Fruit fly (Drosophila melanogaster): Measurements from ENCODE around the gene CG6276.

Gene CG6276

DNA sequence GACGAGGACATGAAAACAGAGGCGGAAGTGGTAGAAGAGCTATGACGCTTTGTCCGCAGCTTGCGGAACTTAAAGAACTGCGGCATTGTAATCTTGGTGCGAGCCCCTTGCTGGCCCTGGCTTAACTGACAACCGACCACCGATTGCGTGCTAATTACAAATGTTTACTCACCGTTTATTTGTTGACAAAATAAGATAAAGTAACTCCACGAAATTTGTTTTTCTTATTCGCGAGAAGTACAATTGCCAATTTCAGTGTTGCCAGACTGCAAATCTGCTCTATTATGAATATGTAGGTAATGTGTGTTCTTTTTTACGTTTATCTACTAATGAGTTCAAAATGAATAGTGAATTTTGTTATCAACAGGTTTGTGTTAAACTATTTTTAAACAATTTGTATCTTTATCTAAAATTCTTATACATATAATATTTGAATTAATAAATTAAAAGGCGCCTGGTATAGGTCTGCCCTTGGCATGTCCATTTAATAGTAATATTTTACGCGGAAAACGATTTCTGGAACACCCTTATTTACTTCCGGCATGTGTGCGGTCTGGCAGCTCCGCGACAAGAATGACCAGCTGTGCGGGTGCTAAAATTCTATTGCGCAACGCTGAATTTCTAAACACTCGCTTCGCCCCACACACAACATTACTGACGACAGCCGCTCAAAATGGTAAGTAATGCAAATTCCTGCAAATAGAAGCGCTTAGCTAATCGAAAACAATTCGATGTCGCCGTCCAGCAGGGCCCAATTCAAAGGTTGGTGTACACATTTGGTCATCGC, 37.0 kb upstream of the CG6276 start, which contains the start of the genes Atg4b and Hibch (continued):
- TF ChIP-seq wor (GFP tag; IDR thresholded peaks at IDR 0.05), result peak; percentile 18; the same call in 1 of the 2 replicates
- TF ChIP-seq bigmax (GFP tag; optimal IDR thresholded peaks at IDR 0.05), result no peak
- peak; percentile 93 for TF ChIP-seq sug (tag; optimal IDR thresholded peaks at IDR 0.05)
- TF ChIP-seq al (GFP tag; IDR thresholded peaks at IDR 0.05), result peak; percentile 78
- TF ChIP-seq CG1602 (GFP tag; optimal IDR thresholded peaks at IDR 0.05), result peak; percentile 82
- TF ChIP-seq zen2 (GFP tag; IDR thresholded peaks at IDR 0.05; ENCODE audit: partially characterized antibody), result no peak
- no peak for TF ChIP-seq CG2129 (GFP tag; IDR thresholded peaks at IDR 0.05; ENCODE audit: partially characterized antibody)
- peak; percentile 97 for TF ChIP-seq row (GFP tag; IDR thresholded peaks at IDR 0.05)
- peak; percentile 59; the same call in 1 of the 2 replicates for TF ChIP-seq CG8765 (GFP tag; IDR thresholded peaks at IDR 0.05)
- peak; percentile 48 for TF ChIP-seq Sry-β (GFP tag; optimal IDR thresholded peaks at IDR 0.05)
- TF ChIP-seq GATAe (GFP tag; conservative IDR thresholded peaks at IDR 0.05), result peak; percentile 39; the same call in 1 of the 2 replicates
- TF ChIP-seq CG14441 (GFP tag; IDR thresholded peaks at IDR 0.05), result peak; percentile 78
- peak; percentile 8 for TF ChIP-seq CG1647 (GFP tag; optimal IDR thresholded peaks at IDR 0.05)
- peak; percentile 61; the same call in 1 of the 2 replicates for TF ChIP-seq Taf1 (GFP tag; IDR thresholded peaks at IDR 0.05)
- peak; percentile 69; the same call in 2 of the 3 replicates for TF ChIP-seq CG3726 (GFP tag; IDR thresholded peaks at IDR 0.05)
- TF ChIP-seq D19A (tag; optimal IDR thresholded peaks at IDR 0.05), result no peak
- TF ChIP-seq CG15269 (tag; optimal IDR thresholded peaks at IDR 0.05), result peak; percentile 85
- TF ChIP-seq onecut (GFP tag; IDR thresholded peaks at IDR 0.05), result peak; percentile 49
- TF ChIP-seq mld (GFP tag; IDR thresholded peaks at IDR 0.05; ENCODE audit: partially characterized antibody), result no peak
- no peak for TF ChIP-seq prd (optimal IDR thresholded peaks at IDR 0.05)
- peak; percentile 89 for TF ChIP-seq prd (GFP tag; IDR thresholded peaks at IDR 0.05)
- TF ChIP-seq dan (GFP tag; IDR thresholded peaks at IDR 0.05), result peak; percentile 57
- TF ChIP-seq CG10366 (GFP tag; IDR thresholded peaks at IDR 0.05), result peak; percentile 74
- peak; percentile 84 for TF ChIP-seq sisA (GFP tag; IDR thresholded peaks at IDR 0.05)
- no peak for TF ChIP-seq Camta (GFP tag; optimal IDR thresholded peaks at IDR 0.05)
- peak; percentile 82 for TF ChIP-seq fd96Cb (tag; optimal IDR thresholded peaks at IDR 0.05)
- TF ChIP-seq tna (GFP tag; IDR thresholded peaks at IDR 0.05; ENCODE audit: partially characterized antibody), result no peak
- no peak for TF ChIP-seq sna (GFP tag; IDR thresholded peaks at IDR 0.05; ENCODE audit: partially characterized antibody)
- TF ChIP-seq CrebB (tag; optimal IDR thresholded peaks at IDR 0.05), result peak; percentile 35
- no peak for TF ChIP-seq CG1832 (GFP tag; optimal IDR thresholded peaks at IDR 0.05)
- TF ChIP-seq z (GFP tag; IDR thresholded peaks at IDR 0.05), result 0 out of 3 replicates have a peak, but pooled peaks have one; percentile 22
- peak; percentile 48 for TF ChIP-seq Mad (GFP tag; optimal IDR thresholded peaks at IDR 0.05)
- TF ChIP-seq CG16863 (GFP tag; optimal IDR thresholded peaks at IDR 0.05), result peak; percentile 0
- TF ChIP-seq slbo (GFP tag; IDR thresholded peaks at IDR 0.05), result peak; percentile 91
- TF ChIP-seq CG14710 (tag; optimal IDR thresholded peaks at IDR 0.05), result peak; percentile 91
- TF ChIP-seq pho (GFP tag; optimal IDR thresholded peaks at IDR 0.05), result peak; percentile 46
- TF ChIP-seq B-H1 (GFP tag; IDR thresholded peaks at IDR 0.05), result peak; percentile 66
- no peak for TF ChIP-seq CG5180 (GFP tag; optimal IDR thresholded peaks at IDR 0.05)
- TF ChIP-seq CG4282 (GFP tag; optimal IDR thresholded peaks at IDR 0.05), result no peak
- peak; percentile 41; the same call in 1 of the 2 replicates for TF ChIP-seq amos (GFP tag; IDR thresholded peaks at IDR 0.05; ENCODE audit: partially characterized antibody)
- TF ChIP-seq CG7963 (GFP tag; IDR thresholded peaks at IDR 0.05; ENCODE audit: partially characterized antibody), result no peak
- TF ChIP-seq Optix (GFP tag; IDR thresholded peaks at IDR 0.05), result no peak
- TF ChIP-seq CG11560 (tag; IDR thresholded peaks at IDR 0.05), result peak; percentile 49; the same call in 2 of the 3 replicates
- no peak for TF ChIP-seq Dek (tag; optimal IDR thresholded peaks at IDR 0.05)
- TF ChIP-seq salm (tag; optimal IDR thresholded peaks at IDR 0.05), result peak; percentile 64
- peak; percentile 79 for TF ChIP-seq nerfin-1 (tag; optimal IDR thresholded peaks at IDR 0.05)
- TF ChIP-seq Spps (tag; optimal IDR thresholded peaks at IDR 0.05), result peak; percentile 65
- peak; percentile 45; the same call in 1 of the 3 replicates for TF ChIP-seq jigr1 (GFP tag; IDR thresholded peaks at IDR 0.05)
- peak; percentile 93 for TF ChIP-seq CG31441 (GFP tag; IDR thresholded peaks at IDR 0.05)

All from whole organism, embryonic.